Fruit fly (Drosophila melanogaster) whole organism, embryonic: Measurements from ENCODE around the gene Actn.

ENCODE experiments used
- Atf-2 ChIP-seq: fragments of 200-800 bp; sonication (Bioruptor generic); optimal IDR thresholded peaks from 2 replicates; lab custom pipeline; 2016; ENCODE audit warnings: missing biosample characterization, missing genetic modification characterization
- Bteb2 ChIP-seq: fragments of 200-800 bp; sonication (Bioruptor generic); optimal IDR thresholded peaks from 2 replicates; lab custom pipeline; 2016; ENCODE audit warnings: missing biosample characterization, missing genetic modification characterization
- CG10267 ChIP-seq: fragments of 200-800 bp; sonication (Bioruptor generic); optimal IDR thresholded peaks from 2 replicates; lab custom pipeline; 2018; ENCODE audit warnings: missing biosample characterization, mild to moderate bottlenecking, missing genetic modification characterization, moderate library complexity
- CG10321 ChIP-seq: fragments of 200-800 bp; sonication (Bioruptor generic); IDR thresholded peaks from 2 replicates; pipeline ENCODE4 v1.3.6; 2022; ENCODE audit warnings: missing biosample characterization, missing genetic modification characterization
- CG12299 ChIP-seq: fragments of 200-800 bp; sonication (Bioruptor generic); optimal IDR thresholded peaks from 2 replicates; lab custom pipeline; 2018; ENCODE audit warnings: missing biosample characterization, mild to moderate bottlenecking, missing genetic modification characterization
- CG13287 ChIP-seq: fragments of 200-800 bp; sonication (Bioruptor generic); IDR thresholded peaks from 2 replicates; pipeline ENCODE4 v1.3.6; 2022; ENCODE audit warnings: missing biosample characterization, missing genetic modification characterization; ENCODE audit not compliant: partially characterized antibody
- CG14014 ChIP-seq: fragments of 200-800 bp; sonication (Bioruptor generic); IDR thresholded peaks from 2 replicates; pipeline ENCODE4 v1.3.6; 2022; ENCODE audit warnings: missing biosample characterization, missing genetic modification characterization
- CG1529 ChIP-seq: fragments of 200-800 bp; sonication (Bioruptor generic); optimal IDR thresholded peaks from 3 replicates; lab custom pipeline; 2018; ENCODE audit warnings: missing biosample characterization, missing genetic modification characterization
- CG16813 ChIP-seq: fragments of 200-800 bp; sonication (Bioruptor generic); IDR thresholded peaks from 3 replicates; pipeline ENCODE4 v1.3.6; 2022; ENCODE audit warnings: missing biosample characterization, missing genetic modification characterization; ENCODE audit not compliant: partially characterized antibody
- CG17568 ChIP-seq: fragments of 200-800 bp; sonication (Bioruptor generic); optimal IDR thresholded peaks from 2 replicates; lab custom pipeline; 2018; ENCODE audit warnings: missing biosample characterization, mild to moderate bottlenecking, missing genetic modification characterization, moderate library complexity
- CG2116 ChIP-seq: fragments of 200-800 bp; sonication (Bioruptor generic); optimal IDR thresholded peaks from 3 replicates; lab custom pipeline; 2018; ENCODE audit warnings: missing biosample characterization, mild to moderate bottlenecking, missing genetic modification characterization
- CG2199 ChIP-seq: fragments of 200-800 bp; sonication (Bioruptor generic); IDR thresholded peaks from 3 replicates; pipeline ENCODE4 v1.3.6; 2022; ENCODE audit warnings: missing biosample characterization, missing genetic modification characterization
- CG31224 ChIP-seq: fragments of 200-800 bp; sonication (Bioruptor generic); IDR thresholded peaks from 2 replicates; pipeline ENCODE4 v1.3.6; 2022; ENCODE audit warnings: missing biosample characterization, missing genetic modification characterization
- CG3163 ChIP-seq: fragments of 200-800 bp; sonication (Bioruptor generic); optimal IDR thresholded peaks from 3 replicates; lab custom pipeline; 2016; ENCODE audit warnings: missing biosample characterization, missing genetic modification characterization
- CG34224 ChIP-seq: fragments of 200-800 bp; sonication (Bioruptor generic); IDR thresholded peaks from 3 replicates; pipeline ENCODE4 v1.3.6; 2022; ENCODE audit warnings: missing biosample characterization, missing genetic modification characterization; ENCODE audit not compliant: partially characterized antibody
- CG34376 ChIP-seq: fragments of 200-800 bp; sonication (Bioruptor generic); optimal IDR thresholded peaks from 2 replicates; lab custom pipeline; 2018; ENCODE audit warnings: missing biosample characterization, mild to moderate bottlenecking, missing genetic modification characterization
- CG4282 ChIP-seq: fragments of 200-800 bp; sonication (Bioruptor generic); optimal IDR thresholded peaks from 2 replicates; lab custom pipeline; 2016; ENCODE audit warnings: missing biosample characterization, missing genetic modification characterization
- CG4820 ChIP-seq: fragments of 200-800 bp; sonication (Bioruptor generic); optimal IDR thresholded peaks from 3 replicates; lab custom pipeline; 2016; ENCODE audit warnings: missing biosample characterization, missing genetic modification characterization
- CG6813 ChIP-seq: fragments of 200-800 bp; sonication (Bioruptor generic); optimal IDR thresholded peaks from 2 replicates; lab custom pipeline; 2017; ENCODE audit warnings: missing biosample characterization, missing genetic modification characterization, mild to moderate bottlenecking, moderate library complexity, missing genetic modification reagents
- Dll ChIP-seq: fragments of 200-800 bp; sonication (Bioruptor generic); IDR thresholded peaks from 4 replicates; pipeline ENCODE4 v1.3.6; 2022; ENCODE audit warnings: missing biosample characterization, missing genetic modification characterization; ENCODE audit not compliant: partially characterized antibody
- Hr3 ChIP-seq: fragments of 200-800 bp; sonication (Bioruptor generic); optimal IDR thresholded peaks from 3 replicates; lab custom pipeline; 2016; ENCODE audit warnings: missing biosample characterization, missing genetic modification characterization
- Hsf ChIP-seq: fragments of 200-800 bp; sonication (Bioruptor generic); optimal IDR thresholded peaks from 3 replicates; lab custom pipeline; 2016; ENCODE audit warnings: missing biosample characterization, missing genetic modification characterization
- Jarid2 ChIP-seq: fragments of 200-800 bp; sonication (Bioruptor generic); optimal IDR thresholded peaks from 3 replicates; lab custom pipeline; 2017; ENCODE audit warnings: mild to moderate bottlenecking, missing biosample characterization, missing genetic modification reagents, missing genetic modification characterization
- Lhr ChIP-seq: fragments of 200-800 bp; sonication (Bioruptor generic); optimal IDR thresholded peaks from 3 replicates; lab custom pipeline; 2017; ENCODE audit warnings: mild to moderate bottlenecking, missing biosample characterization, missing genetic modification reagents, missing genetic modification characterization
- MBD-R2 ChIP-seq: fragments of 200-800 bp; sonication (Bioruptor generic); IDR thresholded peaks from 2 replicates; pipeline ENCODE4 v1.3.6; 2022; ENCODE audit warnings: missing biosample characterization, missing genetic modification characterization
- Meics ChIP-seq: fragments of 200-800 bp; sonication (Bioruptor generic); optimal IDR thresholded peaks from 2 replicates; lab custom pipeline; 2017; ENCODE audit warnings: missing biosample characterization, mild to moderate bottlenecking, missing genetic modification characterization
- NC2β ChIP-seq: fragments of 200-800 bp; sonication (Bioruptor generic); optimal IDR thresholded peaks from 2 replicates; lab custom pipeline; 2016; ENCODE audit warnings: missing biosample characterization, missing genetic modification characterization
- Nf-YA ChIP-seq: fragments of 200-800 bp; sonication (Bioruptor generic); IDR thresholded peaks from 2 replicates; pipeline ENCODE4 v1.3.6; 2022; ENCODE audit warnings: missing biosample characterization, missing genetic modification characterization
- Opbp ChIP-seq: fragments of 200-800 bp; sonication (Bioruptor generic); IDR thresholded peaks from 3 replicates; pipeline ENCODE4 v1.3.6; 2022; ENCODE audit warnings: missing biosample characterization, missing genetic modification characterization; ENCODE audit not compliant: partially characterized antibody
- Ravus ChIP-seq: fragments of 200-800 bp; sonication (Bioruptor generic); IDR thresholded peaks from 2 replicates; pipeline ENCODE4 v1.3.6; 2022; ENCODE audit warnings: missing biosample characterization, missing genetic modification characterization
- Scr ChIP-seq: fragments of 200-800 bp; sonication (Bioruptor generic); IDR thresholded peaks from 2 replicates; pipeline ENCODE4 v1.3.6; 2022; ENCODE audit warnings: missing biosample characterization, missing genetic modification characterization; ENCODE audit not compliant: partially characterized antibody
- Trl ChIP-seq, 3 experiments: fragments of >200 bp in 2 of 3; fragments of 200-800 bp in 1 of 3; sonication (Bioruptor generic) in 1 of 3; optimal IDR thresholded peaks; 2 replicates in 1 of 3; 3 replicates in 2 of 3; lab custom pipeline; 2016 to 2017; ENCODE audit warnings: missing biosample characterization in 1 of 3, missing genetic modification characterization in 1 of 3
- Usf ChIP-seq: fragments of 200-800 bp; sonication (Bioruptor generic); optimal IDR thresholded peaks from 2 replicates; lab custom pipeline; 2017; ENCODE audit warnings: missing genotype, missing biosample characterization, missing genetic modification characterization
- Xrp1 ChIP-seq: fragments of 200-800 bp; sonication (Bioruptor generic); IDR thresholded peaks from 2 replicates; pipeline ENCODE4 v1.3.6; 2022; ENCODE audit warnings: missing biosample characterization, missing genetic modification characterization
- amos ChIP-seq: fragments of 200-800 bp; sonication (Bioruptor generic); IDR thresholded peaks from 2 replicates; pipeline ENCODE4 v1.3.6; 2022; ENCODE audit warnings: missing biosample characterization, missing genetic modification characterization; ENCODE audit not compliant: partially characterized antibody
- bbx ChIP-seq: fragments of 200-800 bp; sonication (Bioruptor generic); IDR thresholded peaks from 2 replicates; pipeline ENCODE4 v1.3.6; 2022; ENCODE audit warnings: missing biosample characterization, missing genetic modification characterization; ENCODE audit not compliant: partially characterized antibody
- chinmo ChIP-seq: fragments of 200-800 bp; sonication (Bioruptor generic); IDR thresholded peaks from 4 replicates; pipeline ENCODE4 v1.3.6; 2022; ENCODE audit warnings: missing biosample characterization, missing genetic modification characterization; ENCODE audit not compliant: partially characterized antibody
- chn ChIP-seq: fragments of 200-800 bp; sonication (Bioruptor generic); optimal IDR thresholded peaks from 2 replicates; lab custom pipeline; 2016; ENCODE audit warnings: missing biosample characterization, missing genetic modification characterization
- crol ChIP-seq: fragments of 200-800 bp; sonication (Bioruptor generic); IDR thresholded peaks from 2 replicates; pipeline ENCODE4 v1.3.6; 2022; ENCODE audit warnings: missing biosample characterization, missing genetic modification characterization
- en ChIP-seq: fragments of 200-800 bp; sonication (Bioruptor generic); optimal IDR thresholded peaks from 2 replicates; lab custom pipeline; 2016; ENCODE audit warnings: missing biosample characterization, missing genetic modification characterization
- gro ChIP-seq: fragments of 200-800 bp; sonication (Bioruptor generic); optimal IDR thresholded peaks from 2 replicates; lab custom pipeline; 2016; ENCODE audit warnings: missing biosample characterization, missing genetic modification characterization
- hkb ChIP-seq, 2 experiments: fragments of 200-800 bp in 1 of 2; fragments of >200 bp in 1 of 2; sonication (Bioruptor generic) in 1 of 2; IDR thresholded peaks in 1 of 2; optimal IDR thresholded peaks in 1 of 2; 2 replicates each; pipeline versions ENCODE4 v1.3.6 to Lab custom; 2017 to 2022; ENCODE audit warnings: missing biosample characterization in 1 of 2, missing genetic modification characterization in 1 of 2
- pros ChIP-seq: fragments of 200-800 bp; sonication (Bioruptor generic); optimal IDR thresholded peaks from 3 replicates; lab custom pipeline; 2019; ENCODE audit warnings: missing biosample characterization, mild to moderate bottlenecking, missing genetic modification characterization, moderate library complexity
- psq ChIP-seq: fragments of 200-800 bp; sonication (Bioruptor generic); optimal IDR thresholded peaks from 2 replicates; lab custom pipeline; 2017; ENCODE audit warnings: missing biosample characterization, missing genetic modification characterization
- sd ChIP-seq: fragments of 200-800 bp; sonication (Bioruptor generic); optimal IDR thresholded peaks from 3 replicates; lab custom pipeline; 2018; ENCODE audit warnings: missing biosample characterization, mild to moderate bottlenecking, missing genetic modification characterization, moderate library complexity
- sug ChIP-seq: fragments of 200-800 bp; optimal IDR thresholded peaks from 2 replicates; lab custom pipeline; 2019; ENCODE audit warnings: missing biosample characterization, mild to moderate bottlenecking, missing genetic modification characterization, moderate library complexity
- tio ChIP-seq: fragments of 200-800 bp; sonication (Bioruptor generic); optimal IDR thresholded peaks from 2 replicates; lab custom pipeline; 2017; ENCODE audit warnings: missing biosample characterization, missing genetic modification characterization, inconsistent platforms
- toy ChIP-seq: fragments of 200-800 bp; sonication (Bioruptor generic); IDR thresholded peaks from 2 replicates; pipeline ENCODE4 v1.3.6; 2022; ENCODE audit warnings: missing biosample characterization, missing genetic modification characterization
- unc-4 ChIP-seq: fragments of 200-800 bp; sonication (Bioruptor generic); IDR thresholded peaks from 2 replicates; pipeline ENCODE4 v1.3.6; 2022; ENCODE audit warnings: missing biosample characterization, missing genetic modification characterization; ENCODE audit not compliant: partially characterized antibody

Gene Actn

dm6 chrX:2012121-2012452, 30.0 kb downstream of the Actn start (continued):
- TF ChIP-seq CG2116 (GFP tag; lab: Kevin White, UChicago) (peak; percentile 92), Bteb2 (no peak), Hr3 (GFP tag; lab: Kevin White, UChicago) (no peak), pros (GFP tag; lab: Kevin White, UChicago) (peak; percentile 34), chinmo (GFP tag; lab: Robert Waterston, UW) (0 out of 4 replicates have a peak, but pooled peaks have one; percentile 50), unc-4 (GFP tag; lab: Robert Waterston, UW) (peak; percentile 32; the same call in 1 of the 2 replicates), Lhr (GFP tag; lab: Kevin White, UChicago) (no peak), Ravus (GFP tag; lab: Robert Waterston, UW) (no peak), CG2199 (GFP tag; lab: Robert Waterston, UW) (no peak), Meics (GFP tag; lab: Kevin White, UChicago) (no peak), tio (GFP tag; lab: Kevin White, UChicago) (no peak), NC2β (no peak), CG13287 (GFP tag; lab: Robert Waterston, UW) (peak; percentile 39; the same call in 1 of the 2 replicates), Hsf (no peak), hkb (optimal IDR thresholded peaks at IDR 0.05; lab: Kevin White, UChicago) (no peak), hkb (GFP tag; IDR thresholded peaks at IDR 0.05; lab: Robert Waterston, UW) (0 out of 2 replicates have a peak, but pooled peaks have one; percentile 22), CG31224 (GFP tag; lab: Robert Waterston, UW) (no peak), CG16813 (0 out of 3 replicates have a peak, but pooled peaks have one; percentile 20), CG6813 (GFP tag; lab: Kevin White, UChicago) (no peak), Trl (optimal IDR thresholded peaks at IDR 0.05; lab: Kevin White, UChicago) (peak; percentile 58 to 59), Trl (GFP tag; optimal IDR thresholded peaks at IDR 0.05; lab: Kevin White, UChicago) (no peak), CG12299 (tag; lab: Kevin White, UChicago) (peak; percentile 39), psq (GFP tag; lab: Kevin White, UChicago) (peak; percentile 27), CG17568 (no peak), CG14014 (GFP tag; lab: Robert Waterston, UW) (no peak), amos (GFP tag; lab: Robert Waterston, UW) (peak; percentile 53), Dll (GFP tag; lab: Robert Waterston, UW) (0 out of 4 replicates have a peak, but pooled peaks have one; percentile 33), Atf-2 (no peak), Jarid2 (GFP tag; lab: Kevin White, UChicago) (peak; percentile 0), CG34224 (GFP tag; lab: Robert Waterston, UW) (peak; percentile 30; the same call in 1 of the 3 replicates), gro (GFP tag; lab: Kevin White, UChicago) (no peak), sug (tag; lab: Kevin White, UChicago) (no peak), Usf (GFP tag; lab: Kevin White, UChicago) (no peak), chn (GFP tag; lab: Kevin White, UChicago) (no peak), en (GFP tag; lab: Kevin White, UChicago) (no peak), crol (GFP tag; lab: Robert Waterston, UW) (peak; percentile 73), sd (no peak), CG34376 (no peak), Nf-YA (GFP tag; lab: Robert Waterston, UW) (no peak), CG10267 (tag; lab: Kevin White, UChicago) (no peak), bbx (GFP tag; lab: Robert Waterston, UW) (peak; percentile 65), MBD-R2 (no peak), toy (GFP tag; lab: Robert Waterston, UW) (no peak), Scr (GFP tag; lab: Robert Waterston, UW) (peak; percentile 41; the same call in 1 of the 2 replicates), CG4282 (GFP tag; lab: Kevin White, UChicago) (no peak), Opbp (0 out of 3 replicates have a peak, but pooled peaks have one; percentile 6), CG10321 (GFP tag; lab: Robert Waterston, UW) (no peak), CG3163 (peak; percentile 65), CG4820 (GFP tag; lab: Kevin White, UChicago) (no peak), Xrp1 (no peak), CG1529 (no peak)
